Fruit fly (Drosophila melanogaster): ENCODE data around the gene kon.

dm6 chr2L:18480326-18481028 lies 23.3 kb downstream of the kon start:
- TF ChIP-seq gfzf (GFP tag; optimal IDR thresholded peaks at IDR 0.05) (no peak), Taf1 (GFP tag; IDR thresholded peaks at IDR 0.05) (no peak), CG34376 (GFP tag; optimal IDR thresholded peaks at IDR 0.05) (no peak), Myb (GFP tag; optimal IDR thresholded peaks at IDR 0.05) (no peak), Dref (GFP tag; IDR thresholded peaks at IDR 0.05) (no peak), CG4730 (GFP tag; IDR thresholded peaks at IDR 0.05) (no peak), Jarid2 (GFP tag; optimal IDR thresholded peaks at IDR 0.05) (no peak), CG12659 (GFP tag; optimal IDR thresholded peaks at IDR 0.05) (no peak), CG7556 (GFP tag; optimal IDR thresholded peaks at IDR 0.05) (no peak), ind (GFP tag; optimal IDR thresholded peaks at IDR 0.05) (no peak)
